Fruit fly (Drosophila melanogaster): Measurements from ENCODE around the gene Sfp24Bd.
A peak's percentile ranks its signal among the peaks of the same experiment; 100 is the strongest.

Sfp24Bd gene

DNA sequence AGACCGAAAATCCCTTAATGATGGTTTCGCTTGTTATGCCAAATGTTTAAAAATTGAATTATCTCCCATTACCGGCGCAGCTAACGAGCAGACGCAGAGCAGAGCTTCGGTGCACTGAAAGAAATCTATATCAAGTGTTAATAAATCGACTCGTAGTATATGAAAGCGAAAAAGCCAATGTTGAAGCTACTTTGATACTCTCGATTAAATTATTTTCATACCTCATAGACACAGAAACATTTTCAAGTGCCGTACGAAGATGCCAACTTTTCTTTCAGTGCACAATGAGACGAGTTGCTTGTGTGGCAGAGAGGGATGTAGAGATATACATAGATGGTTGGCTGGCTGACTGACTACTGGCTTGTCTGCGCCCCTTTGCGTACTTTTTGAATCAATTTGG lies 6.8 kb upstream of the Sfp24Bd start (continued):
- TF ChIP-seq MTF-1 (GFP tag; optimal IDR thresholded peaks at IDR 0.05; ENCODE audit: borderline replicate concordance) = no peak
- no peak for TF ChIP-seq Bteb2 (GFP tag; optimal IDR thresholded peaks at IDR 0.05)
- TF ChIP-seq chn (GFP tag; optimal IDR thresholded peaks at IDR 0.05) = peak; percentile 12
- TF ChIP-seq CG7839 (tag; optimal IDR thresholded peaks at IDR 0.05) = no peak
- peak; percentile 49; the same call in 1 of the 2 replicates for TF ChIP-seq onecut (GFP tag; IDR thresholded peaks at IDR 0.05)
- no peak for TF ChIP-seq CG12155 (GFP tag; optimal IDR thresholded peaks at IDR 0.05)
- TF ChIP-seq CG12299 (tag; optimal IDR thresholded peaks at IDR 0.05) = no peak
- TF ChIP-seq tll (GFP tag; optimal IDR thresholded peaks at IDR 0.05) = no peak
- TF ChIP-seq Hr39 (optimal IDR thresholded peaks at IDR 0.05) = no peak
- TF ChIP-seq Fer2 (tag; optimal IDR thresholded peaks at IDR 0.05) = no peak
- no peak for TF ChIP-seq Dp (GFP tag; optimal IDR thresholded peaks at IDR 0.05)
- no peak for TF ChIP-seq cg (GFP tag; optimal IDR thresholded peaks at IDR 0.05)
- no peak for TF ChIP-seq CkIIα-i1 (GFP tag; IDR thresholded peaks at IDR 0.05)
- no peak for TF ChIP-seq CG3726 (GFP tag; IDR thresholded peaks at IDR 0.05)
- no peak for TF ChIP-seq Usf (GFP tag; optimal IDR thresholded peaks at IDR 0.05)
- TF ChIP-seq Poxn (GFP tag; IDR thresholded peaks at IDR 0.05) = no peak
- no peak for TF ChIP-seq Hr78 (GFP tag; optimal IDR thresholded peaks at IDR 0.05)
- TF ChIP-seq CG16863 (GFP tag; optimal IDR thresholded peaks at IDR 0.05) = peak; percentile 12
- TF ChIP-seq HLHmδ (GFP tag; optimal IDR thresholded peaks at IDR 0.05) = no peak
- peak; percentile 58 for TF ChIP-seq phol (tag; optimal IDR thresholded peaks at IDR 0.05)
- no peak for TF ChIP-seq Dref (GFP tag; IDR thresholded peaks at IDR 0.05)
- peak; percentile 47 for TF ChIP-seq CG4820 (GFP tag; optimal IDR thresholded peaks at IDR 0.05)
- no peak for TF ChIP-seq Trl (optimal IDR thresholded peaks at IDR 0.05)
- no peak for TF ChIP-seq Trl (GFP tag; optimal IDR thresholded peaks at IDR 0.05)
- no peak for TF ChIP-seq Kr (GFP tag; optimal IDR thresholded peaks at IDR 0.05)
- no peak for TF ChIP-seq klu (GFP tag; IDR thresholded peaks at IDR 0.05)
- TF ChIP-seq CG8478 (optimal IDR thresholded peaks at IDR 0.05) = no peak
- no peak for TF ChIP-seq bowl (GFP tag; IDR thresholded peaks at IDR 0.05)
- no peak for TF ChIP-seq p53 (GFP tag; optimal IDR thresholded peaks at IDR 0.05)
- no peak for TF ChIP-seq sc (optimal IDR thresholded peaks at IDR 0.05)
- no peak for TF ChIP-seq sc (GFP tag; optimal IDR thresholded peaks at IDR 0.05)
- peak; percentile 10 for TF ChIP-seq CG30403 (GFP tag; optimal IDR thresholded peaks at IDR 0.05)
- TF ChIP-seq dm (GFP tag; optimal IDR thresholded peaks at IDR 0.05) = no peak
- TF ChIP-seq CG3995 (GFP tag; optimal IDR thresholded peaks at IDR 0.05) = no peak
- TF ChIP-seq Atf3 (GFP tag; optimal IDR thresholded peaks at IDR 0.05) = no peak
- no peak for TF ChIP-seq CG13296 (GFP tag; optimal IDR thresholded peaks at IDR 0.05)
- TF ChIP-seq wdn (GFP tag; IDR thresholded peaks at IDR 0.05) = no peak
- no peak for TF ChIP-seq CG12104 (GFP tag; optimal IDR thresholded peaks at IDR 0.05)
- no peak for TF ChIP-seq CG4360 (GFP tag; IDR thresholded peaks at IDR 0.05)
- TF ChIP-seq oc (tag; optimal IDR thresholded peaks at IDR 0.05) = peak; percentile 28
- TF ChIP-seq amos (GFP tag; IDR thresholded peaks at IDR 0.05; ENCODE audit: partially characterized antibody) = no peak
- TF ChIP-seq HLH4C (GFP tag; IDR thresholded peaks at IDR 0.05; ENCODE audit: partially characterized antibody) = no peak
- no peak for TF ChIP-seq Sry-δ (GFP tag; optimal IDR thresholded peaks at IDR 0.05)
- no peak for TF ChIP-seq CG15514 (GFP tag; optimal IDR thresholded peaks at IDR 0.05)
- TF ChIP-seq MESR4 (GFP tag; optimal IDR thresholded peaks at IDR 0.05) = no peak
- no peak for TF ChIP-seq CG9437 (GFP tag; optimal IDR thresholded peaks at IDR 0.05)
- no peak for TF ChIP-seq dimm (GFP tag; IDR thresholded peaks at IDR 0.05)
- TF ChIP-seq Xbp1 (GFP tag; optimal IDR thresholded peaks at IDR 0.05) = peak; percentile 38
- no peak for TF ChIP-seq CG1529 (GFP tag; optimal IDR thresholded peaks at IDR 0.05)
- no peak for TF ChIP-seq h (optimal IDR thresholded peaks at IDR 0.05)
- TF ChIP-seq Taf1 (GFP tag; IDR thresholded peaks at IDR 0.05) = no peak
- TF ChIP-seq CG6689 (GFP tag; IDR thresholded peaks at IDR 0.05) = peak; percentile 42
- TF ChIP-seq crp (GFP tag; optimal IDR thresholded peaks at IDR 0.05) = no peak
